Fruit fly (Drosophila melanogaster): Measurements from ENCODE around the gene Mgat2.

Gene Mgat2

DNA sequence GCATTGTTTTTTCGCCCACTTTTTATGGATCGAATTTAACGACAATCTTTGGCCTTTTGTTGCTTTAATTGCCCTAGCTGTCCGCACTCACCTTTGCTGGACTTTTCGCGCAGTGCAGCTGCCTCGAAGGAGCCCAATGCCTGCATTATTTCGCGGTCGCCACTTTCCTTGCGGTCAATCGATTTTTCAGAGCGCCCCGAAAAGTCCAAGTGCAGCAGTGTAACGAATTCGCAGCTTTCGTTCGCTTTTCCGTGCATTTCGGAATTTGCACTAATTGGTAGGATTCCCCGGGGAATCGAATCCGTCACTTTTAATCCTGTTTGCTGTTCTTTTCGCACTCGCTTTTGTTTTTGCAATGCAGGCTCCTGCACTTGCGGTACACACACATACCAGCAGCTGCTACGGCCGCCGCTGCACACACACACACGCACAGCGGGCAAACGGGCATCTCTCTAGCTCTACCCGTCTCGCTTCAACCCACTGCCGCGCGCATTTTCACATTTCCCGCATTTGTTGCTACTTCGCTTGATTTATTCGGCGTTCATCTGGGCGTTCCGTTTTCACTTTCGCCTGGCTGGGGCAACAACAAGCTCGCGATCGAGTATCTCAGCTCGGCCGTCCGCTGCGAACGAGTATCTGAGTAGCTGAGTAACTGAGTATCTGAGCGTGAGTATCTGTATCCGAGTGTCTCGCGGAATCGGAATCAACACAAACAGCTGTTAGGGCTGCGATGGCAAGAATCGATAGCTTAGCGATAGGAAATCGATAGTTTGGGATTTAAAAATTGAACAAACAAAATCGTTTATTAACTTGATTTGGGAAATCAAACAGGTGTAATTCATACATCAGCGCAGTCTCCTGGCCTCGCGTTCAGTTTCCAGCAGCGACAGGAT, at the start of gene Mgat2 (continued):
- no peak for TF ChIP-seq Ravus (GFP tag; IDR thresholded peaks at IDR 0.05)
- TF ChIP-seq CG15479 (GFP tag; optimal IDR thresholded peaks at IDR 0.05) = peak; percentile 59
- TF ChIP-seq row (GFP tag; IDR thresholded peaks at IDR 0.05) = no peak
- TF ChIP-seq usp (GFP tag; optimal IDR thresholded peaks at IDR 0.05) = no peak
- peak; percentile 62 for TF ChIP-seq pros (GFP tag; optimal IDR thresholded peaks at IDR 0.05)
- peak; percentile 16 for TF ChIP-seq CG11723 (GFP tag; optimal IDR thresholded peaks at IDR 0.05)
- TF ChIP-seq CG4404 (GFP tag; IDR thresholded peaks at IDR 0.05) = no peak
- TF ChIP-seq HLHmδ (GFP tag; optimal IDR thresholded peaks at IDR 0.05) = peak; percentile 97
- peak; percentile 87 for TF ChIP-seq Ets65A (GFP tag)
- peak; percentile 23 for TF ChIP-seq da (GFP tag; optimal IDR thresholded peaks at IDR 0.05)
- no peak for TF ChIP-seq p53 (GFP tag; optimal IDR thresholded peaks at IDR 0.05)
- TF ChIP-seq CoRest (tag; optimal IDR thresholded peaks at IDR 0.05) = no peak
- no peak for TF ChIP-seq NFAT (GFP tag; IDR thresholded peaks at IDR 0.05)
- no peak for TF ChIP-seq CG9876 (GFP tag; optimal IDR thresholded peaks at IDR 0.05)
- TF ChIP-seq Fer2 (tag; optimal IDR thresholded peaks at IDR 0.05) = no peak
- no peak for TF ChIP-seq C15 (GFP tag; IDR thresholded peaks at IDR 0.05)
- TF ChIP-seq Sry-β (GFP tag; optimal IDR thresholded peaks at IDR 0.05) = peak; percentile 56
- TF ChIP-seq vvl (GFP tag; IDR thresholded peaks at IDR 0.05) = peak; percentile 84
- TF ChIP-seq Fer1 (GFP tag; optimal IDR thresholded peaks at IDR 0.05) = peak; percentile 74
- no peak for TF ChIP-seq H15 (GFP tag; IDR thresholded peaks at IDR 0.05)
- peak; percentile 77 for TF ChIP-seq CG10543 (GFP tag; optimal IDR thresholded peaks at IDR 0.05)
- peak in 1 of 2 experiments; percentile 18 for TF ChIP-seq Pdp1 (GFP tag; optimal IDR thresholded peaks at IDR 0.05)
- no peak for TF ChIP-seq zfh2 (GFP tag; optimal IDR thresholded peaks at IDR 0.05)
- TF ChIP-seq mld (GFP tag; IDR thresholded peaks at IDR 0.05; ENCODE audit: partially characterized antibody) = peak; percentile 77; the same call in 2 of the 3 replicates
- TF ChIP-seq CG11085 (GFP tag; IDR thresholded peaks at IDR 0.05) = no peak
- peak; percentile 11 for TF ChIP-seq CG13624 (GFP tag; optimal IDR thresholded peaks at IDR 0.05)
- peak; percentile 100 for TF ChIP-seq Blimp-1 (GFP tag; optimal IDR thresholded peaks at IDR 0.05)
- TF ChIP-seq ato (GFP tag; IDR thresholded peaks at IDR 0.05; ENCODE audit: partially characterized antibody) = peak; percentile 64; the same call in 1 of the 2 replicates
- peak; percentile 33; the same call in 1 of the 2 replicates for TF ChIP-seq gt (GFP tag; IDR thresholded peaks at IDR 0.05)
- TF ChIP-seq trem (tag; optimal IDR thresholded peaks at IDR 0.05) = no peak
- peak; percentile 6 for TF ChIP-seq CG12391 (tag; optimal IDR thresholded peaks at IDR 0.05)
- no peak for TF ChIP-seq dati (GFP tag; IDR thresholded peaks at IDR 0.05)
- no peak for TF ChIP-seq Taf1 (GFP tag; IDR thresholded peaks at IDR 0.05)
- peak; percentile 79 for TF ChIP-seq Dp (GFP tag; optimal IDR thresholded peaks at IDR 0.05)
- TF ChIP-seq br (optimal IDR thresholded peaks at IDR 0.05) = no peak
- TF ChIP-seq wdn (GFP tag; IDR thresholded peaks at IDR 0.05) = no peak
- TF ChIP-seq Xbp1 (GFP tag; optimal IDR thresholded peaks at IDR 0.05) = no peak
- peak; percentile 30; the same call in 1 of the 3 replicates for TF ChIP-seq Optix (GFP tag; IDR thresholded peaks at IDR 0.05)
- peak; percentile 21; the same call in 1 of the 2 replicates for TF ChIP-seq CG32532 (GFP tag; IDR thresholded peaks at IDR 0.05)
- peak; percentile 43 for TF ChIP-seq Dek (tag; optimal IDR thresholded peaks at IDR 0.05)
- TF ChIP-seq HLH3B (GFP tag; IDR thresholded peaks at IDR 0.05) = no peak
- no peak for TF ChIP-seq CG1529 (GFP tag; optimal IDR thresholded peaks at IDR 0.05)
- no peak for TF ChIP-seq slbo (GFP tag; IDR thresholded peaks at IDR 0.05)
- no peak for TF ChIP-seq CG8944 (GFP tag; optimal IDR thresholded peaks at IDR 0.05)
- TF ChIP-seq CG8388 (GFP tag; optimal IDR thresholded peaks at IDR 0.05) = peak; percentile 10
- TF ChIP-seq CG34376 (GFP tag; optimal IDR thresholded peaks at IDR 0.05) = peak; percentile 84
- no peak for TF ChIP-seq ab (GFP tag; optimal IDR thresholded peaks at IDR 0.05)
- TF ChIP-seq CG7839 (tag; optimal IDR thresholded peaks at IDR 0.05) = no peak
- TF ChIP-seq abd-A (tag; optimal IDR thresholded peaks at IDR 0.05) = peak; percentile 96
- TF ChIP-seq NK7.1 (GFP tag; optimal IDR thresholded peaks at IDR 0.05) = no peak

Measured in whole organism, embryonic.